Fruit fly (Drosophila melanogaster) whole organism, embryonic: ENCODE results near the gene Boh1.

Source experiments
- Atf-2 ChIP-seq: fragments of 200-800 bp; sonication (Bioruptor generic); optimal IDR thresholded peaks from 2 replicates; lab custom pipeline; 2016; ENCODE audit warnings: missing biosample characterization, missing genetic modification characterization
- Awh ChIP-seq: fragments of 200-800 bp; sonication (Bioruptor generic); IDR thresholded peaks from 2 replicates; pipeline ENCODE4, ENCODE4 v1.3.6; 2022; ENCODE audit warnings: missing biosample characterization, missing genetic modification characterization
- CG10565 ChIP-seq: fragments of 200-800 bp; sonication (Bioruptor generic); optimal IDR thresholded peaks from 3 replicates; lab custom pipeline; 2016; ENCODE audit warnings: missing biosample characterization, mild to moderate bottlenecking, missing genetic modification characterization
- CG11093 ChIP-seq: fragments of 200-800 bp; sonication (Bioruptor generic); IDR thresholded peaks from 3 replicates; pipeline ENCODE4 v1.3.6; 2022; ENCODE audit warnings: missing biosample characterization, missing genetic modification characterization
- CG13424 ChIP-seq: fragments of 200-800 bp; sonication (Bioruptor generic); optimal IDR thresholded peaks from 2 replicates; lab custom pipeline; 2019; ENCODE audit warnings: missing biosample characterization, mild to moderate bottlenecking, missing genetic modification characterization, moderate library complexity
- CG14860 ChIP-seq: fragments of 200-800 bp; sonication (Bioruptor generic); IDR thresholded peaks from 3 replicates; pipeline ENCODE4 v1.3.6; 2022; ENCODE audit warnings: missing biosample characterization, missing genetic modification characterization; ENCODE audit not compliant: partially characterized antibody
- CG17328 ChIP-seq: fragments of 200-800 bp; sonication (Bioruptor generic); IDR thresholded peaks from 2 replicates; pipeline ENCODE4 v1.3.6; 2022; ENCODE audit warnings: missing biosample characterization, missing genetic modification characterization
- CG1792 ChIP-seq: fragments of 200-800 bp; sonication (Bioruptor generic); optimal IDR thresholded peaks from 2 replicates; lab custom pipeline; 2016; ENCODE audit warnings: missing biosample characterization, missing genetic modification characterization
- CG18011 ChIP-seq: fragments of 200-800 bp; sonication (Bioruptor generic); optimal IDR thresholded peaks from 2 replicates; lab custom pipeline; 2017; ENCODE audit warnings: missing biosample characterization, missing genetic modification characterization, mild to moderate bottlenecking, moderate library complexity, missing genotype
- CG2199 ChIP-seq: fragments of 200-800 bp; sonication (Bioruptor generic); IDR thresholded peaks from 3 replicates; pipeline ENCODE4 v1.3.6; 2022; ENCODE audit warnings: missing biosample characterization, missing genetic modification characterization
- CG3281 ChIP-seq: fragments of 200-800 bp; sonication (Bioruptor generic); optimal IDR thresholded peaks from 3 replicates; lab custom pipeline; 2017; ENCODE audit warnings: missing biosample characterization, mild to moderate bottlenecking, missing genetic modification characterization
- CG33213 ChIP-seq: fragments of 200-800 bp; sonication (Bioruptor generic); optimal IDR thresholded peaks from 3 replicates; lab custom pipeline; 2016; ENCODE audit warnings: missing biosample characterization, missing genetic modification characterization
- CG6854 ChIP-seq: fragments of 200-800 bp; sonication (Bioruptor generic); optimal IDR thresholded peaks from 3 replicates; lab custom pipeline; 2017; ENCODE audit warnings: missing biosample characterization, mild to moderate bottlenecking, missing genetic modification characterization
- CG7271 ChIP-seq: fragments of 200-800 bp; sonication (Bioruptor generic); optimal IDR thresholded peaks from 2 replicates; lab custom pipeline; 2018; ENCODE audit warnings: missing biosample characterization, mild to moderate bottlenecking, missing genetic modification characterization, moderate library complexity
- CG7372 ChIP-seq: fragments of 200-800 bp; sonication (Bioruptor generic); IDR thresholded peaks from 2 replicates; pipeline ENCODE4 v1.3.6; 2022; ENCODE audit warnings: missing biosample characterization, missing genetic modification characterization
- CG7745 ChIP-seq: fragments of 200-800 bp; sonication (Bioruptor generic); optimal IDR thresholded peaks from 2 replicates; lab custom pipeline; 2018; ENCODE audit warnings: missing biosample characterization, mild to moderate bottlenecking, missing genetic modification characterization, moderate library complexity
- CG9876 ChIP-seq: fragments of 200-800 bp; sonication (Bioruptor generic); optimal IDR thresholded peaks from 2 replicates; lab custom pipeline; 2016; ENCODE audit warnings: missing biosample characterization, missing genetic modification characterization
- Dp ChIP-seq: fragments of 200-800 bp; sonication (Bioruptor generic); optimal IDR thresholded peaks from 2 replicates; lab custom pipeline; 2018; ENCODE audit warnings: missing biosample characterization, mild to moderate bottlenecking, missing genetic modification characterization, moderate library complexity
- Eip74EF ChIP-seq, 2 experiments: fragments of 200-800 bp in 1 of 2; fragments of >200 bp in 1 of 2; sonication (Bioruptor generic) in 1 of 2; optimal IDR thresholded peaks; 2 replicates each; lab custom pipeline; 2017 to 2019; ENCODE audit warnings: missing biosample characterization in 2 of 2, missing genetic modification characterization in 2 of 2, mild to moderate bottlenecking in 1 of 2, moderate library complexity in 1 of 2
- HLH54F ChIP-seq: fragments of 200-800 bp; sonication (Bioruptor generic); optimal IDR thresholded peaks from 3 replicates; lab custom pipeline; 2016; ENCODE audit warnings: missing biosample characterization, missing genetic modification characterization
- NK7.1 ChIP-seq: fragments of 200-800 bp; sonication (Bioruptor generic); optimal IDR thresholded peaks from 3 replicates; lab custom pipeline; 2016; ENCODE audit warnings: missing biosample characterization, missing genetic modification characterization
- Sry-β ChIP-seq: fragments of 200-800 bp; sonication (Bioruptor generic); optimal IDR thresholded peaks from 2 replicates; lab custom pipeline; 2018; ENCODE audit warnings: missing biosample characterization, mild to moderate bottlenecking, missing genetic modification characterization, moderate library complexity
- Ssrp ChIP-seq: fragments of 200-800 bp; sonication (Bioruptor generic); optimal IDR thresholded peaks from 2 replicates; lab custom pipeline; 2018; ENCODE audit warnings: missing biosample characterization, mild to moderate bottlenecking, missing genetic modification characterization, moderate library complexity
- cas ChIP-seq: fragments of 200-800 bp; sonication (Bioruptor generic); IDR thresholded peaks from 2 replicates; pipeline ENCODE4 v1.3.6; 2022; ENCODE audit warnings: missing biosample characterization, missing genetic modification characterization
- caup ChIP-seq: fragments of 200-800 bp; sonication (Bioruptor generic); optimal IDR thresholded peaks from 3 replicates; lab custom pipeline; 2017; ENCODE audit warnings: missing biosample characterization, mild to moderate bottlenecking, missing genetic modification characterization, moderate library complexity; ENCODE audit not compliant: severe bottlenecking
- crp ChIP-seq, 2 experiments: fragments of 200-800 bp; sonication (Bioruptor generic); optimal IDR thresholded peaks; 2 replicates in 1 of 2; 3 replicates in 1 of 2; lab custom pipeline; 2017; ENCODE audit warnings: missing biosample characterization in 2 of 2, missing genetic modification characterization in 2 of 2, mild to moderate bottlenecking in 1 of 2, moderate library complexity in 1 of 2
- da ChIP-seq: fragments of 200-800 bp; sonication (Bioruptor generic); optimal IDR thresholded peaks from 2 replicates; lab custom pipeline; 2016; ENCODE audit warnings: missing biosample characterization, missing genetic modification characterization
- dpn ChIP-seq, 2 experiments: fragments of 200-800 bp; sonication (Bioruptor generic); optimal IDR thresholded peaks; 3 replicates each; lab custom pipeline; 2016; ENCODE audit warnings: missing biosample characterization in 2 of 2, missing genetic modification characterization in 2 of 2
- ems ChIP-seq: fragments of 200-800 bp; sonication (Bioruptor generic); optimal IDR thresholded peaks from 3 replicates; lab custom pipeline; 2016; ENCODE audit warnings: missing biosample characterization, missing genetic modification characterization
- ewg ChIP-seq: fragments of 200-800 bp; sonication (Bioruptor generic); optimal IDR thresholded peaks from 3 replicates; lab custom pipeline; 2017; ENCODE audit warnings: mild to moderate bottlenecking, missing biosample characterization, missing genetic modification reagents, missing genetic modification characterization
- grau ChIP-seq: fragments of 200-800 bp; optimal IDR thresholded peaks from 3 replicates; lab custom pipeline; 2019; ENCODE audit warnings: missing biosample characterization, mild to moderate bottlenecking, missing genetic modification characterization, moderate library complexity
- hbn ChIP-seq: fragments of 200-800 bp; sonication (Bioruptor generic); IDR thresholded peaks from 2 replicates; pipeline ENCODE4 v1.3.6; 2022; ENCODE audit warnings: missing biosample characterization, missing genetic modification characterization; ENCODE audit not compliant: partially characterized antibody
- ind ChIP-seq: fragments of 200-800 bp; sonication (Bioruptor generic); optimal IDR thresholded peaks from 3 replicates; lab custom pipeline; 2016; ENCODE audit warnings: missing biosample characterization, missing genetic modification characterization
- kah ChIP-seq: fragments of 200-800 bp; sonication (Bioruptor generic); optimal IDR thresholded peaks from 2 replicates; lab custom pipeline; 2018; ENCODE audit warnings: missing biosample characterization, mild to moderate bottlenecking, missing genetic modification characterization
- pita ChIP-seq: fragments of 200-800 bp; sonication (Bioruptor generic); optimal IDR thresholded peaks from 2 replicates; lab custom pipeline; 2017; ENCODE audit warnings: missing biosample characterization, mild to moderate bottlenecking, missing genetic modification characterization
- pzg ChIP-seq: fragments of 200-800 bp; sonication (Bioruptor generic); optimal IDR thresholded peaks from 3 replicates; lab custom pipeline; 2018; ENCODE audit warnings: missing biosample characterization, mild to moderate bottlenecking, missing genetic modification characterization, moderate library complexity
- salm ChIP-seq: fragments of 200-800 bp; sonication (Bioruptor generic); optimal IDR thresholded peaks from 2 replicates; lab custom pipeline; 2018; ENCODE audit warnings: missing biosample characterization, mild to moderate bottlenecking, missing genetic modification characterization
- sens ChIP-seq: fragments of 200-800 bp; sonication (Bioruptor generic); peaks from one replicate; lab custom pipeline; 2016; ENCODE audit warnings: missing biosample characterization, missing genetic modification characterization
- shn ChIP-seq: fragments of 200-800 bp; sonication (Bioruptor generic); optimal IDR thresholded peaks from 3 replicates; lab custom pipeline; 2016; ENCODE audit warnings: missing biosample characterization, missing genetic modification characterization
- sisA ChIP-seq: fragments of 200-800 bp; sonication (Bioruptor generic); IDR thresholded peaks from 2 replicates; pipeline ENCODE4 v1.3.6; 2022; ENCODE audit warnings: missing biosample characterization, missing genetic modification characterization
- ssp ChIP-seq: fragments of 200-800 bp; sonication (Bioruptor generic); IDR thresholded peaks from 2 replicates; pipeline ENCODE4 v1.3.6; 2022; ENCODE audit warnings: missing biosample characterization, missing genetic modification characterization
- sug ChIP-seq: fragments of 200-800 bp; optimal IDR thresholded peaks from 2 replicates; lab custom pipeline; 2019; ENCODE audit warnings: missing biosample characterization, mild to moderate bottlenecking, missing genetic modification characterization, moderate library complexity
- zen2 ChIP-seq: fragments of 200-800 bp; sonication (Bioruptor generic); IDR thresholded peaks from 3 replicates; pipeline ENCODE4 v1.3.6; 2022; ENCODE audit warnings: missing biosample characterization, missing genetic modification characterization; ENCODE audit not compliant: partially characterized antibody

Gene Boh1

DNA sequence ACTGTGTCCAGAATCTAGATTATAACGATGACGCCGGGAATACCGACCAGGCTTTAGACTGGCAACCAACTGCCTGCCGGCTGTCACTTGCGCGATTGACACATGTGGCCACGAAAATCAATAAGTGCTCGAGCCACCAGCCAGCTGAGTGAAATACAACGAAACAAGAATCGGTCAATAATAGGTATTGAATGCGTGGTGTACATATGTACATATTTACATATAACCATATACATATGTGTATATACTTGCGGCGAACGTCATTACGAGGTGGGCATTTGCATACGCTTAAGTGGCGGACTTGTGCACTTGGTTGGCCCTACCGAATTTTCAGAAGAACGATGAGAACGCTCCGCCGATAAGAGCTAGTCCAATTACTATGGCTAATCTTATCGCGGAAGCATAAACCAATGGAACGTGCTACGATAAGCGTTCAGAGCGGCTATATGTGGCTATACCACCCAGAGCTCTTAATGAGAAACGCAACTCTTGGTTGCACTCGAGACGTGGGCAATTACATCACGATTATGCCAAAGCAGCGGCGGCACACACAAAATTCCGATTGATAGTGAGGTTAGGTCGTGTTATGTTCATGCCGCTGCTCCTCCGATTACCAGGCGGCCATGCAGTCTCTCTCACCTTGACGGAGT is 27.4 kb upstream of the Boh1 start (continued):
- TF ChIP-seq CG1792 (GFP tag; lab: Kevin White, UChicago) (no peak), dpn (GFP tag; optimal IDR thresholded peaks at IDR 0.05; lab: Kevin White, UChicago) (no peak)

DNA sequence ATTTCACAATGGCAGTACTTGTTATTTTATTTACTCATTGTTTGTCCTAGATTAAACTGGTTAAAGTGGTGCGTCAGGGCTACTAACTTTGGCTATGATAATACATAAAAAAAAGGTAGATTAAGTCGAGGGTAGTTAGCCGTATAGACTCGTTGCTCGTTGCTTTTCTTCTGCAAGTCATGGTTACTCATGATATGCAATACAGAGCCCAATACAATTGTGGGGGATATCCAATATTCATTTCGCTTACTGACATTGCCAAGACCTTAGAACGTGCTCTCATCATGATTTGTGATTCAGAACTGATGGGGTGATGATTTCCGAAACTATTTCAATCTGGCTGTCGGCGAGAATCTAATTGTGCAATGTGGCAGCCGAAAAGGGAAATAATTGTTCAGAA is 26.1 kb upstream of the Boh1 start:
- TF ChIP-seq sisA: no peak
- no peak for TF ChIP-seq Ssrp (tag; lab: Kevin White, UChicago)
- no peak for TF ChIP-seq ewg (GFP tag; lab: Kevin White, UChicago)
- TF ChIP-seq sens (GFP tag; lab: Kevin White, UChicago): peak; percentile 23
- TF ChIP-seq, all 482 proteins: peak for 1

- TF ChIP-seq CG6854 (GFP tag; lab: Kevin White, UChicago): no peak
- peak; percentile 50; the same call in 1 of the 2 replicates for TF ChIP-seq CG17328 (GFP tag; lab: Robert Waterston, UW)
- TF ChIP-seq zen2: peak; percentile 93
- TF ChIP-seq cas: peak; percentile 57; the same call in 1 of the 2 replicates
- peak; percentile 12 for TF ChIP-seq HLH54F (GFP tag; lab: Kevin White, UChicago)
- TF ChIP-seq CG13424: peak; percentile 45
- peak; percentile 86 for TF ChIP-seq hbn
- peak; percentile 40 for TF ChIP-seq sug (tag; lab: Kevin White, UChicago)
- no peak for TF ChIP-seq NK7.1 (GFP tag; lab: Kevin White, UChicago)
- TF ChIP-seq CG33213: no peak
- peak; percentile 52 for TF ChIP-seq ind (GFP tag; lab: Kevin White, UChicago)
- TF ChIP-seq caup (GFP tag; lab: Kevin White, UChicago): peak; percentile 20
- TF ChIP-seq ems: no peak
- no peak for TF ChIP-seq Eip74EF (GFP tag; optimal IDR thresholded peaks at IDR 0.05; lab: Kevin White, UChicago)
- peak; percentile 31 for TF ChIP-seq ewg (GFP tag; lab: Kevin White, UChicago)
- TF ChIP-seq ssp (GFP tag; lab: Robert Waterston, UW): peak; percentile 68
- TF ChIP-seq CG11093 (GFP tag; lab: Robert Waterston, UW): no peak
- no peak for TF ChIP-seq Awh (GFP tag; lab: Robert Waterston, UW)
- no peak for TF ChIP-seq Atf-2
- TF ChIP-seq CG18011 (GFP tag; lab: Kevin White, UChicago): no peak
- peak; percentile 90 for TF ChIP-seq Sry-β (GFP tag; lab: Kevin White, UChicago)
- TF ChIP-seq kah (GFP tag; lab: Kevin White, UChicago): no peak
- TF ChIP-seq CG7745 (tag; lab: Kevin White, UChicago): no peak
- peak; percentile 63 for TF ChIP-seq Dp (GFP tag; lab: Kevin White, UChicago)
- peak; percentile 77 for TF ChIP-seq pzg (GFP tag; lab: Kevin White, UChicago)
- TF ChIP-seq CG3281 (GFP tag; lab: Kevin White, UChicago): peak; percentile 17
- peak; percentile 89 for TF ChIP-seq CG14860 (GFP tag; lab: Robert Waterston, UW)
- TF ChIP-seq CG7372 (GFP tag; lab: Robert Waterston, UW): peak; percentile 53; the same call in 1 of the 2 replicates
- no peak for TF ChIP-seq CG2199
- peak; percentile 43 for TF ChIP-seq pita (GFP tag; lab: Kevin White, UChicago)
- peak; percentile 2 for TF ChIP-seq CG9876 (GFP tag; lab: Kevin White, UChicago)
- TF ChIP-seq da: no peak
- no peak for TF ChIP-seq CG7271 (tag; lab: Kevin White, UChicago)
- TF ChIP-seq crp (GFP tag; optimal IDR thresholded peaks at IDR 0.05; lab: Kevin White, UChicago): peak in 1 of 2 experiments; percentile 39
- no peak for TF ChIP-seq CG10565 (GFP tag; lab: Kevin White, UChicago)
- TF ChIP-seq salm: no peak
- TF ChIP-seq grau (tag; lab: Kevin White, UChicago): peak; percentile 59
- TF ChIP-seq shn (GFP tag; lab: Kevin White, UChicago): no peak
Observed at dm6 chr3R:27937752-27938694, 18.8 kb upstream of the Boh1 start, which contains the start of the genes NSD and BOD1. Gene NSD (minus strand): TSS chr3R:27937853. Gene BOD1 (plus strand): TSS chr3R:27938245.
